Worm (Caenorhabditis elegans) whole organism, L2 larva: Measurements from ENCODE around the gene fbxl-3.

Experiments
- blmp-1 ChIP-seq: sonication (generic microtip); optimal IDR thresholded peaks from 2 replicates; lab custom pipeline; 2017; ENCODE audit warnings: missing genetic modification characterization, mild to moderate bottlenecking, missing compliant biosample characterization, antibody characterized with exemption, moderate library complexity; ENCODE audit not compliant: insufficient read depth
- ceh-82 ChIP-seq: fragments of 150-350 bp; optimal IDR thresholded peaks from 2 replicates; lab custom pipeline; 2014; ENCODE audit warnings: missing biosample characterization, missing genetic modification characterization
- egl-27 ChIP-seq: sonication (generic microtip); optimal IDR thresholded peaks from 3 replicates; lab custom pipeline; 2017; ENCODE audit warnings: missing biosample characterization, missing genetic modification reagents, missing genetic modification characterization
- elt-3 ChIP-seq: sonication (generic microtip); optimal IDR thresholded peaks from 2 replicates; lab custom pipeline; 2017; ENCODE audit warnings: missing biosample characterization, missing genetic modification characterization
- lsy-2 ChIP-seq, 2 experiments: fragments of 150-350 bp in 1 of 2; sonication (generic microtip) in 1 of 2; optimal IDR thresholded peaks; 2 replicates each; lab custom pipeline; 2014 to 2017; ENCODE audit warnings: missing biosample characterization in 2 of 2, missing genetic modification characterization in 2 of 2
- nhr-25 ChIP-seq: fragments of 150-350 bp; sonication (generic microtip); optimal IDR thresholded peaks from 3 replicates; lab custom pipeline; 2014; ENCODE audit warnings: missing biosample characterization, missing genetic modification characterization
- zag-1 ChIP-seq: fragments of 150-350 bp; optimal IDR thresholded peaks from 2 replicates; lab custom pipeline; 2014; ENCODE audit warnings: missing biosample characterization, missing genetic modification characterization

ce11 chrII:5379614-5380077, 19.1 kb downstream of the fbxl-3 start, which contains the start of gene pkc-3:
- TF ChIP-seq ceh-82 (tag; lab: Kevin White, UChicago): no peak
- peak; percentile 50 for TF ChIP-seq blmp-1 (tag; lab: Kevin White, UChicago)
- no peak for TF ChIP-seq zag-1 (tag; lab: Kevin White, UChicago)
- peak in 1 of 2 experiments; percentile 65 for TF ChIP-seq lsy-2 (tag; optimal IDR thresholded peaks at IDR 0.05; lab: Kevin White, UChicago)
- peak; percentile 86 for TF ChIP-seq nhr-25 (tag; lab: Kevin White, UChicago)
- TF ChIP-seq egl-27 (tag; lab: Kevin White, UChicago): no peak
- TF ChIP-seq elt-3: no peak
